Worm (Caenorhabditis elegans) whole organism, early embryonic: ENCODE measurements around the gene eif-1.

Experiments
- F13C5.2 ChIP-seq: sonication (generic microtip); optimal IDR thresholded peaks from 2 replicates; lab custom pipeline; 2017; ENCODE audit warnings: mild to moderate bottlenecking, missing genetic modification characterization, inconsistent platforms, missing compliant biosample characterization
- aly-1 ChIP-seq: sonication (generic microtip); optimal IDR thresholded peaks from 2 replicates; lab custom pipeline; 2016; ENCODE audit warnings: missing genetic modification characterization, missing compliant biosample characterization
- ama-1 ChIP-seq: fragments of 150-350 bp; optimal IDR thresholded peaks from 2 replicates; lab custom pipeline; 2014
- ceh-13 ChIP-seq: fragments of 200-800 bp; sonication (Bioruptor generic); optimal IDR thresholded peaks from 2 replicates; lab custom pipeline; 2018; ENCODE audit warnings: mild to moderate bottlenecking, missing genetic modification characterization, missing compliant biosample characterization
- hmbx-1 ChIP-seq: sonication (generic microtip); optimal IDR thresholded peaks from 2 replicates; lab custom pipeline; 2016; ENCODE audit warnings: mild to moderate bottlenecking, missing genetic modification characterization, missing compliant biosample characterization
- hmg-4 ChIP-seq: fragments of 200-800 bp; sonication (Bioruptor generic); optimal IDR thresholded peaks from 2 replicates; lab custom pipeline; 2018; ENCODE audit warnings: mild to moderate bottlenecking, missing genetic modification characterization, missing compliant biosample characterization
- hnd-1 ChIP-seq: sonication (generic microtip); optimal IDR thresholded peaks from 2 replicates; lab custom pipeline; 2016; ENCODE audit warnings: missing genetic modification characterization, missing compliant biosample characterization
- scrt-1 ChIP-seq: fragments of 200-800 bp; sonication (Bioruptor generic); IDR thresholded peaks from 2 replicates; pipeline ENCODE4 v1.3.6; 2022; ENCODE audit warnings: missing genetic modification characterization, missing compliant biosample characterization
- sea-1 ChIP-seq: fragments of 200-800 bp; sonication (Bioruptor generic); conservative IDR thresholded peaks from 2 replicates; pipeline ENCODE4 v1.3.6; 2022; ENCODE audit warnings: missing genetic modification characterization, missing compliant biosample characterization

DNA sequence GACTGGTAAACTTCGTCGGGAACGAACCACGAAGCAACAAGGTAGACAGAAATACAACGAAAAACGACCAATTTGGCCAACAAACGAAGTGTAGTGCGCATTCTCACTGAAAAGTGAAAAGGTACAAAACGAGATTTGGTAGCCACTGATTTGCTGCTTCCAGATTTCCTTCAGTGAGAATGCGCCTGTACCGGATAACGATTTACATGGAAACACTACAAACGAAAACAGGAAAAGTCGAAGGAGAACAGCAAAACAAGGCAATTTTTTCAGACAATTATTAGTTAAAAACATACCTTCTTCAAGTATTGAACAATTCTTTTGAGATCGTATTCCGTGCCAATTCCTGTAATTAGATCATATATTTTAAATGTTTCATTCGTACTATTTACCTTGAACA is 403 bp downstream of the eif-1 start, which contains the start of gene pigb-1:
- TF ChIP-seq ama-1 (lab: Kevin White, UChicago) (no peak), aly-1 (tag; lab: Kevin White, UChicago) (no peak), ceh-13 (GFP tag; lab: Kevin White, UChicago) (no peak), hmg-4 (GFP tag; lab: Kevin White, UChicago) (no peak), scrt-1 (GFP tag; lab: Robert Waterston, UW) (no peak), sea-1 (GFP tag; lab: Robert Waterston, UW) (no peak), hmbx-1 (tag; lab: Kevin White, UChicago) (no peak), F13C5.2 (tag; lab: Kevin White, UChicago) (no peak), hnd-1 (tag; lab: Kevin White, UChicago) (no peak)
